Fruit fly (Drosophila melanogaster) whole organism, prepupa: ENCODE results near the gene CG16782.
A peak's percentile ranks its signal among the peaks of the same experiment; 100 is the strongest.

Source experiments
- Blimp-1 ChIP-seq: fragments of 200-800 bp; sonication (Bioruptor generic); optimal IDR thresholded peaks from 3 replicates; lab custom pipeline; 2017; ENCODE audit warnings: missing biosample characterization, missing genetic modification characterization, mild to moderate bottlenecking, moderate library complexity, missing genetic modification reagents
- CG10669 ChIP-seq: fragments of 200-800 bp; sonication (Bioruptor generic); optimal IDR thresholded peaks from 3 replicates; lab custom pipeline; 2018; ENCODE audit warnings: missing biosample characterization, mild to moderate bottlenecking, missing genetic modification characterization, moderate library complexity
- CG11294 ChIP-seq: fragments of 200-800 bp; sonication (Bioruptor generic); IDR thresholded peaks from 2 replicates; pipeline ENCODE4 v1.3.6; 2022; ENCODE audit warnings: missing biosample characterization, missing genetic modification characterization
- CG11902 ChIP-seq: fragments of 200-800 bp; sonication (Bioruptor generic); optimal IDR thresholded peaks from 3 replicates; lab custom pipeline; 2016; ENCODE audit warnings: missing biosample characterization, missing genetic modification characterization
- CG15336 ChIP-seq: fragments of 200-800 bp; sonication (Bioruptor generic); IDR thresholded peaks from 2 replicates; pipeline ENCODE4 v1.3.6; 2022; ENCODE audit warnings: missing biosample characterization, missing genetic modification characterization
- CG1621 ChIP-seq: fragments of 200-800 bp; sonication (Bioruptor generic); optimal IDR thresholded peaks from 3 replicates; lab custom pipeline; 2018; ENCODE audit warnings: missing biosample characterization, mild to moderate bottlenecking, missing genetic modification characterization
- CG3032 ChIP-seq: fragments of 200-800 bp; optimal IDR thresholded peaks from 2 replicates; lab custom pipeline; 2019; ENCODE audit warnings: missing biosample characterization, mild to moderate bottlenecking, missing genetic modification characterization, moderate library complexity
- CG31627 ChIP-seq: fragments of 200-800 bp; sonication (Bioruptor generic); optimal IDR thresholded peaks from 3 replicates; lab custom pipeline; 2016; ENCODE audit warnings: missing biosample characterization, missing genetic modification characterization
- CG32006 ChIP-seq: fragments of 200-800 bp; sonication (Bioruptor generic); optimal IDR thresholded peaks from 3 replicates; lab custom pipeline; 2017; ENCODE audit warnings: missing biosample characterization, mild to moderate bottlenecking, missing genetic modification characterization
- CG6163 ChIP-seq: fragments of 200-800 bp; sonication (Bioruptor generic); IDR thresholded peaks from 3 replicates; pipeline ENCODE4 v1.3.6; 2022; ENCODE audit warnings: missing biosample characterization, missing genetic modification characterization
- CG6276 ChIP-seq: fragments of 200-800 bp; sonication (Bioruptor generic); optimal IDR thresholded peaks from 2 replicates; lab custom pipeline; 2017; ENCODE audit warnings: missing biosample characterization, mild to moderate bottlenecking, missing genetic modification characterization
- CG6792 ChIP-seq: fragments of 200-800 bp; sonication (Bioruptor generic); optimal IDR thresholded peaks from 3 replicates; lab custom pipeline; 2016; ENCODE audit warnings: missing biosample characterization, missing genetic modification characterization
- CG6808 ChIP-seq: fragments of 200-800 bp; sonication (Bioruptor generic); optimal IDR thresholded peaks from 3 replicates; lab custom pipeline; 2017; ENCODE audit warnings: missing biosample characterization, missing genetic modification characterization, mild to moderate bottlenecking, moderate library complexity, missing genetic modification reagents
- CG6854 ChIP-seq: fragments of 200-800 bp; sonication (Bioruptor generic); optimal IDR thresholded peaks from 2 replicates; lab custom pipeline; 2017; ENCODE audit warnings: missing biosample characterization, mild to moderate bottlenecking, missing genetic modification characterization
- CG7368 ChIP-seq: fragments of 200-800 bp; sonication (Bioruptor generic); optimal IDR thresholded peaks from 3 replicates; lab custom pipeline; 2016; ENCODE audit warnings: missing biosample characterization, missing genetic modification characterization
- CG8119 ChIP-seq: fragments of 200-800 bp; sonication (Bioruptor generic); IDR thresholded peaks from 3 replicates; pipeline ENCODE4 v1.3.6; 2022; ENCODE audit warnings: missing biosample characterization, missing genetic modification characterization
- CG8632 ChIP-seq: fragments of 200-800 bp; sonication (Bioruptor generic); optimal IDR thresholded peaks from 3 replicates; lab custom pipeline; 2016; ENCODE audit warnings: missing biosample characterization, missing genetic modification characterization
- CG9139 ChIP-seq: fragments of 200-800 bp; sonication (Bioruptor generic); optimal IDR thresholded peaks from 3 replicates; lab custom pipeline; 2017; ENCODE audit warnings: missing biosample characterization, mild to moderate bottlenecking, missing genetic modification characterization
- Eip75B ChIP-seq: fragments of 200-800 bp; sonication (Bioruptor generic); optimal IDR thresholded peaks from 3 replicates; lab custom pipeline; 2016; ENCODE audit warnings: missing biosample characterization, missing genetic modification characterization
- Eip78C ChIP-seq: fragments of 200-800 bp; sonication (Bioruptor generic); peaks from one replicate; lab custom pipeline; 2016; ENCODE audit warnings: missing biosample characterization, missing genetic modification characterization
- Eip93F ChIP-seq: fragments of 200-800 bp; sonication (Bioruptor generic); optimal IDR thresholded peaks from 2 replicates; lab custom pipeline; 2016; ENCODE audit warnings: missing biosample characterization, mild to moderate bottlenecking, missing genetic modification characterization
- Ets96B ChIP-seq: fragments of 200-800 bp; optimal IDR thresholded peaks from 2 replicates; lab custom pipeline; 2019; ENCODE audit warnings: missing biosample characterization, mild to moderate bottlenecking, missing genetic modification characterization, moderate library complexity
- Gug ChIP-seq: fragments of 200-800 bp; sonication (Bioruptor generic); IDR thresholded peaks from 2 replicates; pipeline ENCODE4 v1.3.6; 2022; ENCODE audit warnings: missing biosample characterization, missing genetic modification characterization
- Hr4 ChIP-seq: fragments of 200-800 bp; sonication (Bioruptor generic); optimal IDR thresholded peaks from 3 replicates; lab custom pipeline; 2016; ENCODE audit warnings: missing biosample characterization, missing genetic modification characterization
- Met ChIP-seq: fragments of 200-800 bp; sonication (Bioruptor generic); optimal IDR thresholded peaks from 3 replicates; lab custom pipeline; 2016; ENCODE audit warnings: missing biosample characterization, missing genetic modification characterization
- OdsH ChIP-seq: fragments of 200-800 bp; sonication (Bioruptor generic); optimal IDR thresholded peaks from 3 replicates; lab custom pipeline; 2016; ENCODE audit warnings: missing biosample characterization, missing genetic modification characterization
- Smox ChIP-seq: fragments of 200-800 bp; sonication (Bioruptor generic); optimal IDR thresholded peaks from 3 replicates; lab custom pipeline; 2016; ENCODE audit warnings: missing biosample characterization, missing genetic modification characterization
- Sox102F ChIP-seq: fragments of 200-800 bp; sonication (Bioruptor generic); optimal IDR thresholded peaks from 2 replicates; lab custom pipeline; 2016; ENCODE audit warnings: missing biosample characterization, mild to moderate bottlenecking, missing genetic modification characterization
- Sox14 ChIP-seq: fragments of 200-800 bp; sonication (Bioruptor generic); optimal IDR thresholded peaks from 3 replicates; lab custom pipeline; 2016; ENCODE audit warnings: missing biosample characterization, missing genetic modification characterization
- acj6 ChIP-seq: fragments of 200-800 bp; sonication (Bioruptor generic); optimal IDR thresholded peaks from 3 replicates; lab custom pipeline; 2016; ENCODE audit warnings: missing biosample characterization, missing genetic modification characterization
- dac ChIP-seq: fragments of 200-800 bp; sonication (Bioruptor generic); optimal IDR thresholded peaks from 2 replicates; lab custom pipeline; 2017; ENCODE audit warnings: missing biosample characterization, mild to moderate bottlenecking, missing genetic modification characterization
- dsx ChIP-seq: fragments of 200-800 bp; optimal IDR thresholded peaks from 3 replicates; lab custom pipeline; 2019; ENCODE audit warnings: missing biosample characterization, mild to moderate bottlenecking, missing genetic modification characterization, moderate library complexity; ENCODE audit not compliant: poor library complexity, severe bottlenecking
- eg ChIP-seq: fragments of 200-800 bp; sonication (Bioruptor generic); IDR thresholded peaks from 3 replicates; pipeline ENCODE4 v1.3.6; 2022; ENCODE audit warnings: missing biosample characterization, missing genetic modification characterization
- esn ChIP-seq: fragments of 200-800 bp; sonication (Bioruptor generic); optimal IDR thresholded peaks from 2 replicates; lab custom pipeline; 2016; ENCODE audit warnings: missing biosample characterization, mild to moderate bottlenecking, missing genetic modification characterization, moderate library complexity
- fd59A ChIP-seq: fragments of 200-800 bp; sonication (Bioruptor generic); optimal IDR thresholded peaks from 2 replicates; lab custom pipeline; 2017; ENCODE audit warnings: missing biosample characterization, mild to moderate bottlenecking, missing genetic modification characterization, missing genetic modification reagents
- fd85E ChIP-seq: fragments of 200-800 bp; sonication (Bioruptor generic); optimal IDR thresholded peaks from 3 replicates; lab custom pipeline; 2016; ENCODE audit warnings: missing biosample characterization, missing genetic modification characterization
- fkh ChIP-seq: fragments of 200-800 bp; sonication (Bioruptor generic); optimal IDR thresholded peaks from 3 replicates; lab custom pipeline; 2017; ENCODE audit warnings: missing biosample characterization, mild to moderate bottlenecking, missing genetic modification characterization, moderate library complexity
- lz ChIP-seq: fragments of 200-800 bp; sonication (Bioruptor generic); optimal IDR thresholded peaks from 3 replicates; lab custom pipeline; 2016; ENCODE audit warnings: missing biosample characterization, missing genetic modification characterization
- net ChIP-seq: fragments of 200-800 bp; sonication (Bioruptor generic); optimal IDR thresholded peaks from 3 replicates; lab custom pipeline; 2016; ENCODE audit warnings: missing biosample characterization, missing genetic modification characterization
- salr ChIP-seq, 2 experiments: fragments of 200-800 bp; sonication (Bioruptor generic); optimal IDR thresholded peaks; 3 replicates each; lab custom pipeline; 2016 to 2018; ENCODE audit warnings: missing biosample characterization in 2 of 2, missing genetic modification characterization in 2 of 2, mild to moderate bottlenecking in 1 of 2
- ss ChIP-seq, 2 experiments: fragments of 200-800 bp; sonication (Bioruptor generic); optimal IDR thresholded peaks; 2 replicates in 1 of 2; 3 replicates in 1 of 2; lab custom pipeline; 2017 to 2018; ENCODE audit warnings: mild to moderate bottlenecking in 2 of 2, missing biosample characterization in 2 of 2, missing genetic modification characterization in 2 of 2, moderate library complexity in 1 of 2
- svp ChIP-seq: fragments of 200-800 bp; sonication (Bioruptor generic); peaks from one replicate; lab custom pipeline; 2016; ENCODE audit warnings: missing biosample characterization, missing genetic modification characterization
- topi ChIP-seq: fragments of 200-800 bp; sonication (Bioruptor generic); optimal IDR thresholded peaks from 3 replicates; lab custom pipeline; 2016; ENCODE audit warnings: missing biosample characterization, missing genetic modification characterization
- vri ChIP-seq: fragments of 200-800 bp; sonication (Bioruptor generic); optimal IDR thresholded peaks from 3 replicates; lab custom pipeline; 2016; ENCODE audit warnings: missing biosample characterization, mild to moderate bottlenecking, missing genetic modification characterization

The CG16782 gene

dm6 chrX:3447718-3448523, 12.1 kb downstream of the CG16782 start (continued):
- no peak for TF ChIP-seq fd59A (GFP tag; lab: Kevin White, UChicago)
- peak; percentile 50 for TF ChIP-seq eg (GFP tag; lab: Robert Waterston, UW)
- peak; percentile 58 for TF ChIP-seq CG11294 (GFP tag; lab: Robert Waterston, UW)
- peak; percentile 16 for TF ChIP-seq lz
- peak; percentile 25 for TF ChIP-seq OdsH
- TF ChIP-seq acj6 (GFP tag; lab: Kevin White, UChicago): no peak
- TF ChIP-seq Eip75B (GFP tag; lab: Kevin White, UChicago): no peak
- peak; percentile 55 for TF ChIP-seq Gug (GFP tag; lab: Robert Waterston, UW)
- peak; percentile 21 for TF ChIP-seq CG6792 (GFP tag; lab: Kevin White, UChicago)
- TF ChIP-seq ss (GFP tag; optimal IDR thresholded peaks at IDR 0.05; lab: Kevin White, UChicago): no peak
- peak; percentile 20 for TF ChIP-seq Smox
- no peak for TF ChIP-seq CG3032
- TF ChIP-seq CG32006 (GFP tag; lab: Kevin White, UChicago): peak; percentile 63
- peak in 1 of 2 experiments; percentile 46 for TF ChIP-seq salr (GFP tag; optimal IDR thresholded peaks at IDR 0.05; lab: Kevin White, UChicago)
- peak; percentile 34 for TF ChIP-seq CG31627 (GFP tag; lab: Kevin White, UChicago)
- peak; percentile 28 for TF ChIP-seq net (GFP tag; lab: Kevin White, UChicago)
- TF ChIP-seq dsx (GFP tag; lab: Kevin White, UChicago): no peak
- peak; percentile 66 for TF ChIP-seq Eip78C
- peak; percentile 60 for TF ChIP-seq Met (GFP tag; lab: Kevin White, UChicago)
- TF ChIP-seq Ets96B: peak; percentile 17
- peak; percentile 54; the same call in 1 of the 3 replicates for TF ChIP-seq CG6163 (GFP tag; lab: Robert Waterston, UW)
- peak; percentile 24 for TF ChIP-seq dac (GFP tag; lab: Kevin White, UChicago)
- TF ChIP-seq svp (GFP tag; lab: Kevin White, UChicago): peak; percentile 61
- TF ChIP-seq CG1621 (tag; lab: Kevin White, UChicago): no peak
- peak; percentile 49 for TF ChIP-seq CG8119
- TF ChIP-seq fd85E (GFP tag; lab: Kevin White, UChicago): no peak
- TF ChIP-seq topi (GFP tag; lab: Kevin White, UChicago): peak; percentile 61
- no peak for TF ChIP-seq CG6854 (GFP tag; lab: Kevin White, UChicago)
- peak; percentile 22 for TF ChIP-seq CG11902 (GFP tag; lab: Kevin White, UChicago)
- TF ChIP-seq fkh: no peak
- TF ChIP-seq CG7368: peak; percentile 30

DNA sequence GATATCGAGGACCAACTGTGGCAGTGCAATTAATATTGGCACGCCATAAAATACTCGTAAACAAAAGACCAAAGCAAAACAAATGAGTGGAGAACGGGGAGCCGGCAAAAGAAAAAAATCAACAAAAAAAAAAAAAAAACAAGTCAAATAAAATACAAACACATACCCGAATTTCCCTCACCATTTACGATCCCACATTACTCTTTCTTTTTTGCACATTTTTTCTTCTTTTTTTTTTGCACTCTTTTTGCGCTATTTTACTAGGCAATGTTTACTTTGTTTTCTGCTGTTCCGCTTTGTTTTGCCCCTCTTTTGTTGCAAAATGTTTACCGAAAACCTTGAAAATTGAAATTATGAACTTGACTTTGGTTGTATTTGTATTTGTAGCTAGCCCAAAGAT, 13.4 kb downstream of the CG16782 start:
- TF ChIP-seq vri (peak; percentile 32), CG10669 (no peak), CG6163 (GFP tag; lab: Robert Waterston, UW) (peak; percentile 57; the same call in 2 of the 3 replicates), salr (GFP tag; optimal IDR thresholded peaks at IDR 0.05; lab: Kevin White, UChicago) (peak in 1 of 2 experiments; percentile 2), CG15336 (GFP tag; lab: Robert Waterston, UW) (peak; percentile 32; the same call in 1 of the 2 replicates), Eip93F (GFP tag; lab: Kevin White, UChicago) (no peak), CG8119 (peak; percentile 34; the same call in 1 of the 3 replicates), eg (GFP tag; lab: Robert Waterston, UW) (0 out of 3 replicates have a peak, but pooled peaks have one; percentile 20), lz (no peak), Eip78C (peak; percentile 18)

DNA sequence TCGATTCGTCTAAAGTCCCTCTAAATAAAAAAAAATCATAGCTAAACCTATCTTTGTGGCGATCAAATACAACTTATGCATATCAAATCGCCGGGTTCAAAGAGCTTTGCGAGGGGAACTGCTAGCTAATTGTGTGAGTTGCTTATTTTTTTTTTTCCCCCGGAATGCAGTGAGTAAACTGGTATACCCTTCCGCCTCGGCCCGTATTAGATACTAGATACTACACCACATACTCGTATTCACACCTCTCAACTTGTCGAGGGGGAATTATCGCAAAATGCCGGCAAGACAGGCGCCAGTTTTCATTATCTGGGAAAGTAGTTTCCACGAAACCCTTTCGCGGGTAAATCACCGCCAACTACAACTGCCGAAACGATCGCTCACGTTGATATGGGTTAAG, 13.9 kb downstream of the CG16782 start:
- TF ChIP-seq Sox102F (GFP tag; lab: Kevin White, UChicago) (no peak), CG11902 (GFP tag; lab: Kevin White, UChicago) (no peak), Eip78C (no peak), esn (GFP tag; lab: Kevin White, UChicago) (no peak), CG7368 (no peak), Blimp-1 (GFP tag; lab: Kevin White, UChicago) (no peak), CG9139 (no peak), CG6808 (GFP tag; lab: Kevin White, UChicago) (no peak), Hr4 (no peak), CG1621 (tag; lab: Kevin White, UChicago) (no peak), acj6 (GFP tag; lab: Kevin White, UChicago) (no peak), lz (no peak), CG6276 (no peak), Sox14 (GFP tag; lab: Kevin White, UChicago) (no peak), CG11294 (GFP tag; lab: Robert Waterston, UW) (no peak), CG8632 (GFP tag; lab: Kevin White, UChicago) (no peak), vri (no peak), ss (GFP tag; optimal IDR thresholded peaks at IDR 0.05; lab: Kevin White, UChicago) (no peak)
